Worm (Caenorhabditis elegans) whole organism, young adult: ENCODE data around the gene R12B2.6.
A peak's percentile ranks its signal among the peaks of the same experiment; 100 is the strongest.

Source experiments
- B0336.3 ChIP-seq: fragments of 200-800 bp; sonication (Bioruptor generic); IDR thresholded peaks from 2 replicates; pipeline ENCODE4 v1.3.6; 2022; ENCODE audit warnings: missing genetic modification characterization, missing compliant biosample characterization
- F10E7.11 ChIP-seq: sonication (generic microtip); optimal IDR thresholded peaks from 2 replicates; lab custom pipeline; 2017; ENCODE audit warnings: mild to moderate bottlenecking, missing genetic modification characterization, moderate library complexity, missing compliant biosample characterization
- F22D6.2 ChIP-seq: sonication (generic microtip); optimal IDR thresholded peaks from 2 replicates; lab custom pipeline; 2016; ENCODE audit warnings: mild to moderate bottlenecking, missing genetic modification characterization, missing compliant biosample characterization
- F23B12.7 ChIP-seq: sonication (generic microtip); optimal IDR thresholded peaks from 2 replicates; lab custom pipeline; 2017; ENCODE audit warnings: missing genetic modification characterization, mild to moderate bottlenecking, missing compliant biosample characterization, antibody characterized with exemption, moderate library complexity; ENCODE audit not compliant: insufficient read depth
- F33H1.4 ChIP-seq: fragments of 200-800 bp; sonication (Bioruptor generic); IDR thresholded peaks from 2 replicates; pipeline ENCODE4 v1.3.6; 2022; ENCODE audit warnings: missing genetic modification reagents, missing genetic modification characterization, missing compliant biosample characterization
- F39B2.1 ChIP-seq: fragments of 200-800 bp; sonication (Bioruptor generic); IDR thresholded peaks from 2 replicates; pipeline ENCODE4 v1.3.6; 2022; ENCODE audit warnings: missing genetic modification reagents, missing genetic modification characterization, missing compliant biosample characterization
- F49E8.2 ChIP-seq: sonication (generic microtip); optimal IDR thresholded peaks from 3 replicates; lab custom pipeline; 2017; ENCODE audit warnings: missing genetic modification characterization, mild to moderate bottlenecking, missing compliant biosample characterization, antibody characterized with exemption, moderate library complexity; ENCODE audit not compliant: insufficient read depth
- F57C9.4 ChIP-seq: sonication (generic microtip); optimal IDR thresholded peaks from 2 replicates; lab custom pipeline; 2017; ENCODE audit warnings: mild to moderate bottlenecking, missing genetic modification characterization, missing compliant biosample characterization
- K11D2.4 ChIP-seq: fragments of 200-800 bp; sonication (Bioruptor generic); IDR thresholded peaks from 2 replicates; pipeline ENCODE4 v1.3.6; 2022; ENCODE audit warnings: missing genetic modification reagents, missing genetic modification characterization, missing compliant biosample characterization
- T07F8.4 ChIP-seq: sonication (generic microtip); optimal IDR thresholded peaks from 2 replicates; lab custom pipeline; 2016; ENCODE audit warnings: mild to moderate bottlenecking, missing genetic modification characterization, moderate library complexity, missing compliant biosample characterization
- Y53F4B.3 ChIP-seq: fragments of 200-800 bp; sonication (Bioruptor generic); IDR thresholded peaks from 2 replicates; pipeline ENCODE4 v1.3.6; 2022; ENCODE audit warnings: missing genetic modification reagents, missing genetic modification characterization, missing compliant biosample characterization
- Y67H2A.10 ChIP-seq: fragments of 200-800 bp; sonication (Bioruptor generic); conservative IDR thresholded peaks from 2 replicates; pipeline ENCODE4 v1.3.6; 2022; ENCODE audit warnings: missing genetic modification reagents, missing genetic modification characterization, missing compliant biosample characterization
- ZK185.1 ChIP-seq: sonication (generic microtip); optimal IDR thresholded peaks from 2 replicates; lab custom pipeline; 2016; ENCODE audit warnings: mild to moderate bottlenecking, missing genetic modification characterization, missing compliant biosample characterization; ENCODE audit not compliant: poor library complexity, severe bottlenecking
- aptf-2 ChIP-seq: fragments of 200-800 bp; sonication (Bioruptor generic); conservative IDR thresholded peaks from 2 replicates; pipeline ENCODE4 v1.3.6; 2022; ENCODE audit warnings: missing genetic modification reagents, missing genetic modification characterization, missing compliant biosample characterization
- atf-7 ChIP-seq: sonication (generic microtip); optimal IDR thresholded peaks from 2 replicates; lab custom pipeline; 2017; ENCODE audit warnings: mild to moderate bottlenecking, missing genetic modification characterization, missing compliant biosample characterization
- bed-1 ChIP-seq: fragments of 200-800 bp; sonication (Bioruptor generic); IDR thresholded peaks from 2 replicates; pipeline ENCODE4 v1.3.6; 2022; ENCODE audit warnings: missing genetic modification reagents, missing genetic modification characterization, missing compliant biosample characterization
- ceh-40 ChIP-seq: fragments of 200-800 bp; sonication (Bioruptor generic); IDR thresholded peaks from 2 replicates; pipeline ENCODE4 v1.3.6; 2022; ENCODE audit warnings: missing genetic modification characterization, missing compliant biosample characterization
- chd-7 ChIP-seq: sonication (generic microtip); optimal IDR thresholded peaks from 2 replicates; lab custom pipeline; 2016; ENCODE audit warnings: mild to moderate bottlenecking, missing genetic modification characterization, moderate library complexity, missing compliant biosample characterization
- dpff-1 ChIP-seq: sonication (generic microtip); optimal IDR thresholded peaks from 2 replicates; lab custom pipeline; 2017; ENCODE audit warnings: mild to moderate bottlenecking, missing genetic modification characterization, missing compliant biosample characterization
- egl-18 ChIP-seq: fragments of 200-800 bp; sonication (Bioruptor generic); IDR thresholded peaks from 2 replicates; pipeline ENCODE4 v1.3.6; 2022; ENCODE audit warnings: missing genetic modification reagents, missing genetic modification characterization, missing compliant biosample characterization
- fkh-3 ChIP-seq: sonication (generic microtip); optimal IDR thresholded peaks from 2 replicates; lab custom pipeline; 2016; ENCODE audit warnings: mild to moderate bottlenecking, missing genetic modification characterization, missing compliant biosample characterization
- him-1 ChIP-seq: sonication (generic microtip); optimal IDR thresholded peaks from 2 replicates; lab custom pipeline; 2016; ENCODE audit warnings: missing genotype, missing genetic modification reagents, missing genetic modification characterization, missing compliant biosample characterization
- hlh-12 ChIP-seq: sonication (generic microtip); optimal IDR thresholded peaks from 2 replicates; lab custom pipeline; 2016; ENCODE audit warnings: missing genetic modification characterization, missing compliant biosample characterization
- hlh-26 ChIP-seq: fragments of 200-800 bp; sonication (Bioruptor generic); conservative IDR thresholded peaks from 2 replicates; pipeline ENCODE4 v1.3.6; 2022; ENCODE audit warnings: missing genetic modification reagents, missing genetic modification characterization, missing compliant biosample characterization
- hmg-20 ChIP-seq: fragments of 200-800 bp; sonication (Bioruptor generic); IDR thresholded peaks from 2 replicates; pipeline ENCODE4 v1.3.6; 2022; ENCODE audit warnings: missing genetic modification reagents, missing genetic modification characterization, missing compliant biosample characterization
- hrde-1 ChIP-seq: sonication (generic microtip); optimal IDR thresholded peaks from 2 replicates; lab custom pipeline; 2016; ENCODE audit warnings: missing genetic modification characterization, mild to moderate bottlenecking, missing compliant biosample characterization, moderate library complexity, missing genotype, missing genetic modification reagents, borderline replicate concordance
- hsf-1 ChIP-seq: fragments of 200-800 bp; sonication (Bioruptor generic); IDR thresholded peaks from 2 replicates; pipeline ENCODE4 v1.3.6; 2022; ENCODE audit warnings: missing genetic modification reagents, missing genetic modification characterization, missing compliant biosample characterization
- let-526 ChIP-seq: fragments of 200-800 bp; sonication (Bioruptor generic); IDR thresholded peaks from 2 replicates; pipeline ENCODE4 v1.3.6; 2022; ENCODE audit warnings: missing genetic modification reagents, missing genetic modification characterization, missing compliant biosample characterization
- lin-26 ChIP-seq: fragments of 200-800 bp; sonication (Bioruptor generic); IDR thresholded peaks from 2 replicates; pipeline ENCODE4 v1.3.6; 2022; ENCODE audit warnings: missing genetic modification reagents, missing genetic modification characterization, missing compliant biosample characterization
- lin-35 ChIP-seq, 3 experiments: fragments of 150-350 bp in 2 of 3; sonication (generic microtip) in 1 of 3; optimal IDR thresholded peaks; 2 replicates each; lab custom pipeline; 2014 to 2018; ENCODE audit warnings: missing biosample characterization in 3 of 3, missing genetic modification characterization in 3 of 3, missing genetic modification reagents in 3 of 3
- lin-40 ChIP-seq: sonication (generic microtip); optimal IDR thresholded peaks from 2 replicates; lab custom pipeline; 2016; ENCODE audit warnings: missing genetic modification characterization, mild to moderate bottlenecking, missing compliant biosample characterization, missing genotype, missing genetic modification reagents
- madf-3 ChIP-seq: fragments of 200-800 bp; sonication (Bioruptor generic); IDR thresholded peaks from 2 replicates; pipeline ENCODE4 v1.3.6; 2022; ENCODE audit warnings: missing genetic modification reagents, missing genetic modification characterization, missing compliant biosample characterization
- mel-28 ChIP-seq: sonication (generic microtip); optimal IDR thresholded peaks from 2 replicates; lab custom pipeline; 2016; ENCODE audit warnings: borderline replicate concordance, mild to moderate bottlenecking, missing genetic modification characterization, missing compliant biosample characterization
- mes-4 ChIP-seq: sonication (generic microtip); optimal IDR thresholded peaks from 2 replicates; lab custom pipeline; 2016; ENCODE audit warnings: missing genotype, missing genetic modification characterization, missing compliant biosample characterization
- nfya-1 ChIP-seq: sonication (generic microtip); optimal IDR thresholded peaks from 2 replicates; lab custom pipeline; 2017; ENCODE audit warnings: antibody characterized with exemption, missing compliant biosample characterization, missing genetic modification characterization, borderline replicate concordance; ENCODE audit not compliant: insufficient read depth
- nhr-179 ChIP-seq: sonication (generic microtip); optimal IDR thresholded peaks from 2 replicates; lab custom pipeline; 2016; ENCODE audit warnings: mild to moderate bottlenecking, missing genetic modification characterization, missing compliant biosample characterization
- nhr-90 ChIP-seq: sonication (generic microtip); optimal IDR thresholded peaks from 2 replicates; lab custom pipeline; 2016; ENCODE audit warnings: missing genotype, mild to moderate bottlenecking, missing genetic modification characterization, missing compliant biosample characterization
- pha-4 ChIP-seq: fragments of 150-350 bp; sonication (generic microtip); optimal IDR thresholded peaks from 2 replicates; lab custom pipeline; 2014; ENCODE audit warnings: missing biosample characterization, missing genetic modification reagents, missing genetic modification characterization
- sdz-38 ChIP-seq: sonication (generic microtip); optimal IDR thresholded peaks from 2 replicates; lab custom pipeline; 2016; ENCODE audit warnings: missing genotype, missing genetic modification characterization, missing compliant biosample characterization
- snpc-1.1 ChIP-seq: sonication (generic microtip); optimal IDR thresholded peaks from 2 replicates; lab custom pipeline; 2017; ENCODE audit warnings: missing genetic modification characterization, mild to moderate bottlenecking, missing compliant biosample characterization, antibody characterized with exemption, moderate library complexity, missing genotype, missing genetic modification reagents; ENCODE audit not compliant: insufficient read depth
- snpc-3.4 ChIP-seq: sonication (generic microtip); optimal IDR thresholded peaks from 2 replicates; lab custom pipeline; 2017; ENCODE audit warnings: missing genetic modification characterization, mild to moderate bottlenecking, missing compliant biosample characterization, antibody characterized with exemption, moderate library complexity, missing genotype, missing genetic modification reagents
- somi-1 ChIP-seq: fragments of 200-800 bp; sonication (Bioruptor generic); optimal IDR thresholded peaks from 2 replicates; lab custom pipeline; 2018; ENCODE audit warnings: mild to moderate bottlenecking, missing genetic modification characterization, missing compliant biosample characterization
- tbx-9 ChIP-seq: sonication (generic microtip); optimal IDR thresholded peaks from 2 replicates; lab custom pipeline; 2016; ENCODE audit warnings: borderline replicate concordance, missing genetic modification characterization, inconsistent platforms, missing compliant biosample characterization
- tlf-1 ChIP-seq: fragments of 200-800 bp; sonication (Bioruptor generic); optimal IDR thresholded peaks from 2 replicates; lab custom pipeline; 2018; ENCODE audit warnings: mild to moderate bottlenecking, missing genetic modification characterization, missing compliant biosample characterization
- xnd-1 ChIP-seq: sonication (generic microtip); optimal IDR thresholded peaks from 2 replicates; lab custom pipeline; 2016; ENCODE audit warnings: missing genotype, missing genetic modification reagents, missing genetic modification characterization, missing compliant biosample characterization
- zfh-2 ChIP-seq: fragments of 200-800 bp; sonication (Bioruptor generic); conservative IDR thresholded peaks from 2 replicates; pipeline ENCODE4 v1.3.6; 2022; ENCODE audit warnings: missing genetic modification reagents, missing genetic modification characterization, missing compliant biosample characterization
- zim-3 ChIP-seq: sonication (generic microtip); optimal IDR thresholded peaks from 2 replicates; lab custom pipeline; 2017; ENCODE audit warnings: mild to moderate bottlenecking, missing genetic modification characterization, moderate library complexity, missing compliant biosample characterization
- ztf-6 ChIP-seq: fragments of 200-800 bp; sonication (Bioruptor generic); IDR thresholded peaks from 2 replicates; pipeline ENCODE4 v1.3.6; 2022; ENCODE audit warnings: missing genetic modification reagents, missing genetic modification characterization, missing compliant biosample characterization

Gene R12B2.6

ce11 chrIII:5874263-5874662, 40.3 kb upstream of the R12B2.6 start:
- TF ChIP-seq hrde-1 (tag; lab: Kevin White, UChicago) (peak; percentile 68), ZK185.1 (tag; lab: Kevin White, UChicago) (peak; percentile 42), hlh-12 (no peak), mes-4 (tag; lab: Kevin White, UChicago) (no peak), tlf-1 (GFP tag; lab: Kevin White, UChicago) (peak; percentile 41), somi-1 (GFP tag; lab: Kevin White, UChicago) (peak; percentile 57), pha-4 (no peak), lin-26 (GFP tag; lab: Robert Waterston, UW) (peak; percentile 73; the same call in 1 of the 2 replicates), hmg-20 (GFP tag; lab: Robert Waterston, UW) (no peak), aptf-2 (GFP tag; lab: Robert Waterston, UW) (no peak), chd-7 (tag; lab: Kevin White, UChicago) (no peak), nhr-90 (tag; lab: Kevin White, UChicago) (peak; percentile 57), sdz-38 (tag; lab: Kevin White, UChicago) (peak; percentile 12), him-1 (tag; lab: Kevin White, UChicago) (no peak), snpc-3.4 (tag; lab: Kevin White, UChicago) (no peak), tbx-9 (tag; lab: Kevin White, UChicago) (no peak), T07F8.4 (tag; lab: Kevin White, UChicago) (no peak), ceh-40 (GFP tag; lab: Robert Waterston, UW) (no peak), hlh-26 (GFP tag; lab: Robert Waterston, UW) (no peak), nhr-179 (tag; lab: Kevin White, UChicago) (no peak), F23B12.7 (tag; lab: Kevin White, UChicago) (no peak), K11D2.4 (no peak), Y53F4B.3 (GFP tag; lab: Robert Waterston, UW) (no peak), xnd-1 (tag; lab: Kevin White, UChicago) (no peak), egl-18 (GFP tag; lab: Robert Waterston, UW) (no peak), dpff-1 (no peak), F10E7.11 (tag; lab: Kevin White, UChicago) (no peak), zfh-2 (GFP tag; lab: Robert Waterston, UW) (no peak), snpc-1.1 (no peak), zim-3 (no peak), Y67H2A.10 (GFP tag; lab: Robert Waterston, UW) (no peak), F57C9.4 (tag; lab: Kevin White, UChicago) (no peak), F33H1.4 (GFP tag; lab: Robert Waterston, UW) (no peak), hsf-1 (no peak), B0336.3 (GFP tag; lab: Robert Waterston, UW) (peak; percentile 67), lin-35 (GFP tag; optimal IDR thresholded peaks at IDR 0.05; lab: Kevin White, UChicago) (peak in 1 of 3 experiments; percentile 56), F39B2.1 (no peak), mel-28 (no peak), let-526 (GFP tag; lab: Robert Waterston, UW) (no peak), F22D6.2 (tag; lab: Kevin White, UChicago) (no peak), bed-1 (GFP tag; lab: Robert Waterston, UW) (no peak), atf-7 (peak; percentile 37), F49E8.2 (tag; lab: Kevin White, UChicago) (no peak), fkh-3 (tag; lab: Kevin White, UChicago) (no peak), nfya-1 (tag; lab: Kevin White, UChicago) (no peak), madf-3 (GFP tag; lab: Robert Waterston, UW) (peak; percentile 69; the same call in 1 of the 2 replicates), lin-40 (tag; lab: Kevin White, UChicago) (peak; percentile 52), ztf-6 (GFP tag; lab: Robert Waterston, UW) (no peak)
